Fruit fly (Drosophila melanogaster) Kc167 (cell line): Measurements from ENCODE around the gene Rpn5.

Source experiments
- Sin3A ChIP-seq: fragments of >200 bp; optimal IDR thresholded peaks from 2 replicates; lab custom pipeline; 2018; ENCODE audit warnings: missing external identifiers
- h ChIP-seq: fragments of >200 bp; optimal IDR thresholded peaks from 3 replicates; lab custom pipeline; 2018; ENCODE audit warnings: missing external identifiers

- TF ChIP-seq h (lab: Kevin White, UChicago) = no peak
- TF ChIP-seq Sin3A (lab: Kevin White, UChicago) = no peak
Observed at dm6 chr3R:5833948-5834504, 44.7 kb downstream of the Rpn5 start.
